Fruit fly (Drosophila melanogaster) whole organism, embryonic: ENCODE data around the gene CG42798.

Experiments used
- Ada2b ChIP-seq: fragments of 200-800 bp; sonication (Bioruptor generic); IDR thresholded peaks from 2 replicates; pipeline ENCODE4 v1.3.6; 2022; ENCODE audit warnings: missing biosample characterization, missing genetic modification characterization
- CG10147 ChIP-seq: fragments of 200-800 bp; sonication (Bioruptor generic); optimal IDR thresholded peaks from 2 replicates; lab custom pipeline; 2019; ENCODE audit warnings: missing biosample characterization, mild to moderate bottlenecking, missing genetic modification characterization, moderate library complexity
- CG10462 ChIP-seq: fragments of 200-800 bp; sonication (Bioruptor generic); optimal IDR thresholded peaks from 2 replicates; lab custom pipeline; 2016; ENCODE audit warnings: missing biosample characterization, missing genetic modification characterization
- CG10543 ChIP-seq: fragments of 200-800 bp; sonication (Bioruptor generic); optimal IDR thresholded peaks from 3 replicates; lab custom pipeline; 2017; ENCODE audit warnings: missing biosample characterization, mild to moderate bottlenecking, missing genetic modification characterization, moderate library complexity
- CG11085 ChIP-seq: fragments of 200-800 bp; sonication (Bioruptor generic); IDR thresholded peaks from 2 replicates; pipeline ENCODE4 v1.3.6; 2022; ENCODE audit warnings: missing biosample characterization, missing genetic modification characterization
- CG12104 ChIP-seq: fragments of 200-800 bp; sonication (Bioruptor generic); optimal IDR thresholded peaks from 3 replicates; lab custom pipeline; 2016; ENCODE audit warnings: missing biosample characterization, missing genetic modification characterization
- CG12236 ChIP-seq: fragments of 200-800 bp; sonication (Bioruptor generic); optimal IDR thresholded peaks from 2 replicates; lab custom pipeline; 2016; ENCODE audit warnings: missing biosample characterization, missing genetic modification characterization
- CG12769 ChIP-seq: fragments of 200-800 bp; sonication (Bioruptor generic); optimal IDR thresholded peaks from 2 replicates; lab custom pipeline; 2019; ENCODE audit warnings: missing biosample characterization, mild to moderate bottlenecking, missing genetic modification characterization, moderate library complexity
- CG14050 ChIP-seq: fragments of 200-800 bp; sonication (Bioruptor generic); IDR thresholded peaks from 3 replicates; pipeline ENCODE4 v1.3.6; 2022; ENCODE audit warnings: missing biosample characterization, missing genetic modification characterization
- CG15011 ChIP-seq: fragments of 200-800 bp; sonication (Bioruptor generic); optimal IDR thresholded peaks from 3 replicates; lab custom pipeline; 2018; ENCODE audit warnings: missing biosample characterization, mild to moderate bottlenecking, missing genetic modification characterization
- CG15269 ChIP-seq: fragments of 200-800 bp; sonication (Bioruptor generic); optimal IDR thresholded peaks from 2 replicates; lab custom pipeline; 2018; ENCODE audit warnings: missing biosample characterization, mild to moderate bottlenecking, missing genetic modification characterization, moderate library complexity
- CG16815 ChIP-seq: fragments of 200-800 bp; sonication (Bioruptor generic); optimal IDR thresholded peaks from 3 replicates; lab custom pipeline; 2017; ENCODE audit warnings: missing biosample characterization, mild to moderate bottlenecking, missing genetic modification characterization
- CG18619 ChIP-seq: fragments of 200-800 bp; sonication (Bioruptor generic); optimal IDR thresholded peaks from 3 replicates; lab custom pipeline; 2017; ENCODE audit warnings: missing biosample characterization, mild to moderate bottlenecking, missing genetic modification characterization
- CG2116 ChIP-seq: fragments of 200-800 bp; sonication (Bioruptor generic); optimal IDR thresholded peaks from 3 replicates; lab custom pipeline; 2018; ENCODE audit warnings: missing biosample characterization, mild to moderate bottlenecking, missing genetic modification characterization
- CG31224 ChIP-seq: fragments of 200-800 bp; sonication (Bioruptor generic); IDR thresholded peaks from 2 replicates; pipeline ENCODE4 v1.3.6; 2022; ENCODE audit warnings: missing biosample characterization, missing genetic modification characterization
- CG4404 ChIP-seq: fragments of 200-800 bp; sonication (Bioruptor generic); IDR thresholded peaks from 2 replicates; pipeline ENCODE4 v1.3.6; 2022; ENCODE audit warnings: missing biosample characterization, missing genetic modification characterization
- CG6175 ChIP-seq: fragments of 200-800 bp; sonication (Bioruptor generic); IDR thresholded peaks from 3 replicates; pipeline ENCODE4 v1.3.6; 2022; ENCODE audit warnings: missing biosample characterization, missing genetic modification characterization
- CG6813 ChIP-seq: fragments of 200-800 bp; sonication (Bioruptor generic); optimal IDR thresholded peaks from 2 replicates; lab custom pipeline; 2017; ENCODE audit warnings: missing biosample characterization, missing genetic modification characterization, mild to moderate bottlenecking, moderate library complexity, missing genetic modification reagents
- CG6854 ChIP-seq: fragments of 200-800 bp; sonication (Bioruptor generic); optimal IDR thresholded peaks from 3 replicates; lab custom pipeline; 2017; ENCODE audit warnings: missing biosample characterization, mild to moderate bottlenecking, missing genetic modification characterization
- CG7839 ChIP-seq: fragments of 200-800 bp; sonication (Bioruptor generic); optimal IDR thresholded peaks from 3 replicates; lab custom pipeline; 2018; ENCODE audit warnings: missing biosample characterization, mild to moderate bottlenecking, missing genetic modification characterization, moderate library complexity
- CG8290 ChIP-seq, 3 experiments: fragments of 200-800 bp; sonication (Bioruptor generic); optimal IDR thresholded peaks; 2 replicates each; lab custom pipeline; 2016 to 2019; ENCODE audit warnings: missing biosample characterization in 3 of 3, missing genetic modification characterization in 3 of 3, mild to moderate bottlenecking in 2 of 3, moderate library complexity in 1 of 3
- D ChIP-seq, 2 experiments: fragments of 200-800 bp in 1 of 2; fragments of >200 bp in 1 of 2; sonication (Bioruptor generic) in 1 of 2; optimal IDR thresholded peaks; 2 replicates in 1 of 2; 3 replicates in 1 of 2; lab custom pipeline; 2017; ENCODE audit warnings: mild to moderate bottlenecking in 1 of 2, missing biosample characterization in 1 of 2, missing genetic modification characterization in 1 of 2, missing genetic modification reagents in 1 of 2
- Drgx ChIP-seq: fragments of 200-800 bp; sonication (Bioruptor generic); IDR thresholded peaks from 2 replicates; pipeline ENCODE4 v1.3.6; 2022; ENCODE audit warnings: missing biosample characterization, missing genetic modification characterization
- Elba2 ChIP-seq: fragments of 200-800 bp; sonication (Bioruptor generic); optimal IDR thresholded peaks from 3 replicates; lab custom pipeline; 2016; ENCODE audit warnings: missing biosample characterization, missing genetic modification characterization
- HLH4C ChIP-seq: fragments of 200-800 bp; sonication (Bioruptor generic); IDR thresholded peaks from 3 replicates; pipeline ENCODE4 v1.3.6; 2022; ENCODE audit warnings: missing biosample characterization, missing genetic modification characterization; ENCODE audit not compliant: partially characterized antibody
- MTF-1 ChIP-seq: fragments of 200-800 bp; sonication (Bioruptor generic); optimal IDR thresholded peaks from 2 replicates; lab custom pipeline; 2018; ENCODE audit warnings: missing biosample characterization, mild to moderate bottlenecking, missing genetic modification characterization, borderline replicate concordance
- Mad ChIP-seq: fragments of 200-800 bp; sonication (Bioruptor generic); optimal IDR thresholded peaks from 2 replicates; lab custom pipeline; 2016; ENCODE audit warnings: missing biosample characterization, missing genetic modification characterization
- NC2β ChIP-seq: fragments of 200-800 bp; sonication (Bioruptor generic); optimal IDR thresholded peaks from 2 replicates; lab custom pipeline; 2016; ENCODE audit warnings: missing biosample characterization, missing genetic modification characterization
- Ravus ChIP-seq: fragments of 200-800 bp; sonication (Bioruptor generic); IDR thresholded peaks from 2 replicates; pipeline ENCODE4 v1.3.6; 2022; ENCODE audit warnings: missing biosample characterization, missing genetic modification characterization
- Scr ChIP-seq: fragments of 200-800 bp; sonication (Bioruptor generic); IDR thresholded peaks from 2 replicates; pipeline ENCODE4 v1.3.6; 2022; ENCODE audit warnings: missing biosample characterization, missing genetic modification characterization; ENCODE audit not compliant: partially characterized antibody
- Usf ChIP-seq: fragments of 200-800 bp; sonication (Bioruptor generic); optimal IDR thresholded peaks from 2 replicates; lab custom pipeline; 2017; ENCODE audit warnings: missing genotype, missing biosample characterization, missing genetic modification characterization
- ara ChIP-seq: fragments of 200-800 bp; sonication (Bioruptor generic); IDR thresholded peaks from 2 replicates; pipeline ENCODE4 v1.3.6; 2022; ENCODE audit warnings: missing biosample characterization, missing genetic modification characterization
- crc ChIP-seq: fragments of 200-800 bp; sonication (Bioruptor generic); optimal IDR thresholded peaks from 2 replicates; lab custom pipeline; 2016; ENCODE audit warnings: missing biosample characterization, missing genetic modification characterization
- en ChIP-seq: fragments of 200-800 bp; sonication (Bioruptor generic); optimal IDR thresholded peaks from 2 replicates; lab custom pipeline; 2016; ENCODE audit warnings: missing biosample characterization, missing genetic modification characterization
- gcm2 ChIP-seq: fragments of 200-800 bp; sonication (Bioruptor generic); optimal IDR thresholded peaks from 2 replicates; lab custom pipeline; 2016; ENCODE audit warnings: missing biosample characterization, missing genetic modification characterization
- ham ChIP-seq: fragments of 200-800 bp; sonication (Bioruptor generic); IDR thresholded peaks from 2 replicates; pipeline ENCODE4 v1.3.6; 2022; ENCODE audit warnings: missing biosample characterization, missing genetic modification characterization
- jigr1 ChIP-seq: fragments of 200-800 bp; sonication (Bioruptor generic); IDR thresholded peaks from 3 replicates; pipeline ENCODE4 v1.3.6; 2022; ENCODE audit warnings: missing biosample characterization, missing genetic modification characterization
- kay ChIP-seq: fragments of 200-800 bp; sonication (Bioruptor generic); optimal IDR thresholded peaks from 2 replicates; lab custom pipeline; 2016; ENCODE audit warnings: missing biosample characterization, missing genetic modification characterization
- lilli ChIP-seq: fragments of 200-800 bp; sonication (Bioruptor generic); optimal IDR thresholded peaks from 3 replicates; lab custom pipeline; 2016; ENCODE audit warnings: missing biosample characterization, missing genetic modification characterization
- mam ChIP-seq: fragments of 200-800 bp; sonication (Bioruptor generic); optimal IDR thresholded peaks from 3 replicates; lab custom pipeline; 2016; ENCODE audit warnings: missing biosample characterization, missing genetic modification characterization
- phol ChIP-seq: fragments of 200-800 bp; sonication (Bioruptor generic); optimal IDR thresholded peaks from 3 replicates; lab custom pipeline; 2018; ENCODE audit warnings: missing biosample characterization, mild to moderate bottlenecking, missing genetic modification characterization, moderate library complexity
- sc ChIP-seq, 3 experiments: fragments of >200 bp in 2 of 3; fragments of 200-800 bp in 1 of 3; sonication (Bioruptor generic) in 1 of 3; optimal IDR thresholded peaks; 2 replicates in 2 of 3; 3 replicates in 1 of 3; lab custom pipeline; 2017; ENCODE audit warnings: mild to moderate bottlenecking in 1 of 3, missing biosample characterization in 1 of 3, missing genetic modification characterization in 1 of 3, missing genetic modification reagents in 1 of 3
- slou ChIP-seq: fragments of 200-800 bp; sonication (Bioruptor generic); optimal IDR thresholded peaks from 3 replicates; lab custom pipeline; 2016; ENCODE audit warnings: missing biosample characterization, missing genetic modification characterization
- tin ChIP-seq: fragments of 200-800 bp; sonication (Bioruptor generic); optimal IDR thresholded peaks from 3 replicates; lab custom pipeline; 2016; ENCODE audit warnings: missing biosample characterization, missing genetic modification characterization
- tx ChIP-seq: fragments of 200-800 bp; sonication (Bioruptor generic); optimal IDR thresholded peaks from 2 replicates; lab custom pipeline; 2016; ENCODE audit warnings: missing biosample characterization, missing genetic modification characterization
- unpg ChIP-seq: fragments of 200-800 bp; sonication (Bioruptor generic); optimal IDR thresholded peaks from 3 replicates; lab custom pipeline; 2018; ENCODE audit warnings: missing biosample characterization, mild to moderate bottlenecking, missing genetic modification characterization, moderate library complexity
- z ChIP-seq: fragments of 200-800 bp; sonication (Bioruptor generic); IDR thresholded peaks from 3 replicates; pipeline ENCODE4 v1.3.6; 2022; ENCODE audit warnings: missing biosample characterization, missing genetic modification characterization
- zen2 ChIP-seq: fragments of 200-800 bp; sonication (Bioruptor generic); IDR thresholded peaks from 3 replicates; pipeline ENCODE4 v1.3.6; 2022; ENCODE audit warnings: missing biosample characterization, missing genetic modification characterization; ENCODE audit not compliant: partially characterized antibody

Gene CG42798

DNA sequence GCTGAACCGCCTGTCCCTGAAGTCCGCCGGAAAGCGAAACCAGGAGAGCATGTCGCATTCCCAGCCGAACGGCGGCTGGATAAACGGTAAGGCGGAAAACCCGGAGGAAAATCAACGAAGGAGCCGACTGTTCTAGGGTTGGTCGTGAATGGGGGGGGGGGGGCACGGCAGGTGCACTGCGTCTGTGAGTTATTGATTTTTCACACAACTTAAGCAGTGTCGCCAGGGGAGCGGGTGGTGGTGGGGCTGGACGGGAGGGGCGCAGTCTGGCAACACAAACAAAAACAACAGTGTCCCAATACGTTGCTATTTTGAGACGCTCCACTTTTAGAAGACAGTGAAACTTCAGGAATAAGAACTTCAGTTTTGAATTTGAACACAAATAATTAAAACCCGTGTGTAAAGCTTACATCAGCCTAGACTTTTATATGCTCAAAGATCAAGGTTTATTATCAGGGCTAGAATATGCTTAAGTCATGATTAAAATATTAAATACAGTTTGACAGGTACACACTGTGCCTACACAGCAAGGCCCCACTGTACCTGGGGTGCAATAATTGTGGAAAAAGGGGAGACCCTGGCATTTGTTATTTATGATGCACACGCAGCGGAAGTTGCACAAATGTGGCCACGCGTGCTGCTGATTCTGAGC lies 20.2 kb upstream of the CG42798 start (continued):
- TF ChIP-seq CG10543 (GFP tag; lab: Kevin White, UChicago) (no peak), CG14050 (GFP tag; lab: Robert Waterston, UW) (peak; percentile 68), NC2β (GFP tag; lab: Kevin White, UChicago) (peak; percentile 23), D (optimal IDR thresholded peaks at IDR 0.05; lab: Kevin White, UChicago) (no peak), D (GFP tag; optimal IDR thresholded peaks at IDR 0.05; lab: Kevin White, UChicago) (peak; percentile 75), en (GFP tag; lab: Kevin White, UChicago) (no peak), zen2 (GFP tag; lab: Robert Waterston, UW) (no peak), Mad (GFP tag; lab: Kevin White, UChicago) (no peak), CG7839 (tag; lab: Kevin White, UChicago) (peak; percentile 73), Usf (GFP tag; lab: Kevin White, UChicago) (peak; percentile 18), HLH4C (GFP tag; lab: Robert Waterston, UW) (no peak), CG12769 (tag; lab: Kevin White, UChicago) (peak; percentile 74), jigr1 (no peak), CG6854 (GFP tag; lab: Kevin White, UChicago) (no peak), Ada2b (GFP tag; lab: Robert Waterston, UW) (peak; percentile 63), ara (GFP tag; lab: Robert Waterston, UW) (peak; percentile 85), CG12104 (GFP tag; lab: Kevin White, UChicago) (peak; percentile 29), z (GFP tag; lab: Robert Waterston, UW) (no peak), CG31224 (GFP tag; lab: Robert Waterston, UW) (no peak; the same call in 1 of the 2 replicates), crc (GFP tag; lab: Kevin White, UChicago) (no peak), CG15269 (tag; lab: Kevin White, UChicago) (peak; percentile 64), sc (optimal IDR thresholded peaks at IDR 0.05; lab: Kevin White, UChicago) (no peak), sc (GFP tag; optimal IDR thresholded peaks at IDR 0.05; lab: Kevin White, UChicago) (peak; percentile 59), CG8290 (GFP tag; optimal IDR thresholded peaks at IDR 0.05; lab: Kevin White, UChicago) (peak; percentile 11), CG8290 (tag; optimal IDR thresholded peaks at IDR 0.05; lab: Kevin White, UChicago) (peak in 1 of 2 experiments; percentile 63), CG18619 (GFP tag; lab: Kevin White, UChicago) (peak; percentile 43), Drgx (GFP tag; lab: Robert Waterston, UW) (peak; percentile 87), CG11085 (GFP tag; lab: Robert Waterston, UW) (peak; percentile 9; the same call in 1 of the 2 replicates), CG12236 (GFP tag; lab: Kevin White, UChicago) (peak; percentile 31), tin (GFP tag; lab: Kevin White, UChicago) (peak; percentile 69), gcm2 (GFP tag; lab: Kevin White, UChicago) (no peak), CG4404 (peak; percentile 49; the same call in 1 of the 2 replicates), kay (no peak), unpg (GFP tag; lab: Kevin White, UChicago) (peak; percentile 82), MTF-1 (GFP tag; lab: Kevin White, UChicago) (peak; percentile 43), slou (GFP tag; lab: Kevin White, UChicago) (no peak), CG6175 (GFP tag; lab: Robert Waterston, UW) (no peak), Ravus (no peak), tx (GFP tag; lab: Kevin White, UChicago) (no peak), lilli (GFP tag; lab: Kevin White, UChicago) (peak; percentile 52), CG16815 (peak; percentile 35), Elba2 (GFP tag; lab: Kevin White, UChicago) (no peak), mam (GFP tag; lab: Kevin White, UChicago) (no peak), CG15011 (GFP tag; lab: Kevin White, UChicago) (no peak), CG10147 (GFP tag; lab: Kevin White, UChicago) (peak; percentile 45), CG10462 (peak; percentile 18), Scr (GFP tag; lab: Robert Waterston, UW) (no peak), phol (tag; lab: Kevin White, UChicago) (peak; percentile 84), CG2116 (GFP tag; lab: Kevin White, UChicago) (no peak), ham (GFP tag; lab: Robert Waterston, UW) (no peak), CG6813 (GFP tag; lab: Kevin White, UChicago) (peak; percentile 56)
